Worm (Caenorhabditis elegans) whole organism, mixed stage, embryonic: Measurements from ENCODE around the gene K05F1.8.

Source experiments
- M03D4.4 ChIP-seq: sonication (generic microtip); optimal IDR thresholded peaks from 2 replicates; lab custom pipeline; 2017; ENCODE audit warnings: mild to moderate bottlenecking, missing genetic modification characterization, missing compliant biosample characterization
- elt-3 ChIP-seq: fragments of 150-350 bp; optimal IDR thresholded peaks from 2 replicates; lab custom pipeline; 2014; ENCODE audit warnings: missing biosample characterization, missing genetic modification characterization
- ztf-11 ChIP-seq: fragments of 150-350 bp; optimal IDR thresholded peaks from 2 replicates; lab custom pipeline; 2014; ENCODE audit warnings: missing biosample characterization, missing genetic modification characterization

- TF ChIP-seq M03D4.4 (no peak), elt-3 (tag; lab: Kevin White, UChicago) (no peak), ztf-11 (tag; lab: Kevin White, UChicago) (no peak)
Measured at ce11 chrII:5835146-5835545, 35.7 kb upstream of the K05F1.8 start.
